Worm (Caenorhabditis elegans) whole organism, midembryonic: Measurements from ENCODE around the gene acd-3.
A peak's percentile ranks its signal among the peaks of the same experiment; 100 is the strongest.

Experiments
- T22C8.4 ChIP-seq: fragments of 200-800 bp; sonication (Bioruptor generic); IDR thresholded peaks from 2 replicates; pipeline ENCODE4 v1.3.6; 2022; ENCODE audit warnings: missing genetic modification characterization, missing compliant biosample characterization
- cog-1 ChIP-seq: sonication (generic microtip); optimal IDR thresholded peaks from 2 replicates; lab custom pipeline; 2016; ENCODE audit warnings: missing genetic modification characterization, missing compliant biosample characterization
- flt-1 ChIP-seq: fragments of 200-800 bp; sonication (Bioruptor generic); IDR thresholded peaks from 2 replicates; pipeline ENCODE4 v1.3.6; 2022; ENCODE audit warnings: missing genetic modification characterization, missing compliant biosample characterization
- klf-2 ChIP-seq: fragments of 200-800 bp; sonication (Bioruptor generic); conservative IDR thresholded peaks from 2 replicates; pipeline ENCODE4 v1.3.6; 2022; ENCODE audit warnings: missing genetic modification reagents, missing genetic modification characterization, missing compliant biosample characterization
- med-1 ChIP-seq: sonication (generic microtip); optimal IDR thresholded peaks from 2 replicates; lab custom pipeline; 2017; ENCODE audit warnings: missing genetic modification characterization, mild to moderate bottlenecking, missing compliant biosample characterization, antibody characterized with exemption, missing genetic modification reagents; ENCODE audit not compliant: insufficient read depth
- ref-1 ChIP-seq: fragments of 200-800 bp; sonication (Bioruptor generic); conservative IDR thresholded peaks from 2 replicates; pipeline ENCODE4 v1.3.6; 2022; ENCODE audit warnings: missing genetic modification reagents, missing genetic modification characterization, missing compliant biosample characterization
- tab-1 ChIP-seq: fragments of 200-800 bp; sonication (Bioruptor generic); IDR thresholded peaks from 2 replicates; pipeline ENCODE4 v1.3.6; 2022; ENCODE audit warnings: missing genetic modification characterization, missing compliant biosample characterization
- ztf-23 ChIP-seq: fragments of 200-800 bp; sonication (Bioruptor generic); IDR thresholded peaks from 2 replicates; pipeline ENCODE4 v1.3.6; 2022; ENCODE audit warnings: missing genetic modification reagents, missing genetic modification characterization, missing compliant biosample characterization
- ztf-29 ChIP-seq: fragments of 200-800 bp; sonication (Bioruptor generic); IDR thresholded peaks from 2 replicates; pipeline ENCODE4 v1.3.6; 2022; ENCODE audit warnings: missing genetic modification reagents, missing genetic modification characterization, missing compliant biosample characterization

DNA sequence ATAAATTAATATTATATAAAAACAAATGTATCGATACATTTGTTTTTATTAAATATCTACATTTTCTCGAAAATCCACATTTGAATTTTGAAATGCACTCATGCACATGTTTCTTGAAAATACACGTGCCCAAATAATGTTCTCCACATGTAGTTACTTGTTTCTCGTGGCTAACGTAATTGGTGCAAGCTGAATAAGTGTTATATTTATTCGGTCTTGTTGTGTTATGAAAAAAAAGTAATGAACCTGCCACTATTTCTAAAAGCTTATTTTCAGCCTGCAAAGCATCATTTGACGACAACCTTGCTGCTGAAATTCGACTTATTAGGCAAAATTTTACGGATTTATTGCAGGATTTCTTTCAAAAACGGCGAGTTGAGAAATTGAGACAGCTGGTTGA, 35.7 kb upstream of the acd-3 start:
- no peak for TF ChIP-seq ref-1
- TF ChIP-seq klf-2: no peak
- no peak for TF ChIP-seq med-1 (GFP tag; lab: Kevin White, UChicago)
- TF ChIP-seq ztf-23 (GFP tag; lab: Robert Waterston, UW): 0 out of 2 replicates have a peak, but pooled peaks have one; percentile 51
- TF ChIP-seq flt-1 (GFP tag; lab: Robert Waterston, UW): no peak
- no peak for TF ChIP-seq ztf-29 (GFP tag; lab: Robert Waterston, UW)
- TF ChIP-seq tab-1 (GFP tag; lab: Robert Waterston, UW): no peak
- no peak for TF ChIP-seq T22C8.4 (GFP tag; lab: Robert Waterston, UW)
- peak; percentile 65 for TF ChIP-seq cog-1 (tag; lab: Kevin White, UChicago)
